Worm (Caenorhabditis elegans): ENCODE results near the gene F23B12.7.

DNA sequence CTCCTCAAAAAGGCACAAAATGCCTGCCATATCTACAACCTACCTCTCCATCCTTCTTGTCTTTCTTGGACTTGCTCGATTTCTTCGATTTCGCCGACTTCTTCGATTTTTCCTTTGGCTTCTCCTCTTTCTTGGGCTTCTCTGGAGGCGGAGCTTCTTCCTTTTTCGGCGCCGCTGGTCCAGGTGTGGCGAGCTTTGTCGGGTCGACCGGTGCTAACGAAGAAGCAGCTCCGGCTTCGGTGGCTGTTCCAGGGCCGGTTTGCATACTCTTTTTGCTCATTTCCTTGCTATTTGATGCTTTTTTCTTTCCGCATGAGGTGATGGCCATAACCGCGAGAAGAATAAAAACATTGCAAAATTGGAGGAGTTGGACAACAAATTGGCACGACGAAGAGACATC, 31.0 kb downstream of the F23B12.7 start:
- TF ChIP-seq jun-1 (tag; optimal IDR thresholded peaks at IDR 0.05) (no peak), dpl-1 (GFP tag; optimal IDR thresholded peaks at IDR 0.05) (no peak), ceh-82 (tag; optimal IDR thresholded peaks at IDR 0.05) (no peak), fos-1 (tag; optimal IDR thresholded peaks at IDR 0.05) (no peak), skn-1 (tag; optimal IDR thresholded peaks at IDR 0.05) (no peak), lir-3 (tag; optimal IDR thresholded peaks at IDR 0.05; ENCODE audit: poor library complexity) (no peak), nhr-84 (tag; optimal IDR thresholded peaks at IDR 0.05) (no peak), mdl-1 (tag; optimal IDR thresholded peaks at IDR 0.05) (no peak), lsy-2 (tag; optimal IDR thresholded peaks at IDR 0.05) (no peak), nhr-19 (GFP tag; conservative IDR thresholded peaks at IDR 0.05) (no peak), lin-39 (tag; optimal IDR thresholded peaks at IDR 0.05) (no peak), lin-13 (GFP tag; optimal IDR thresholded peaks at IDR 0.05) (no peak), sox-4 (tag; optimal IDR thresholded peaks at IDR 0.05) (no peak), ztf-11 (tag; optimal IDR thresholded peaks at IDR 0.05) (no peak)
